Fruit fly (Drosophila melanogaster): ENCODE results near the gene Cbp80.
A peak's percentile ranks its signal among the peaks of the same experiment; 100 is the strongest.

Gene Cbp80

dm6 chrX:4616865-4617669, 32.7 kb upstream of the Cbp80 start, which contains the start of gene peb (continued):
- no peak for TF ChIP-seq sr (GFP tag; IDR thresholded peaks at IDR 0.05)
- no peak for TF ChIP-seq ash1 (GFP tag; optimal IDR thresholded peaks at IDR 0.05)
- peak; percentile 57 for TF ChIP-seq NK7.1 (GFP tag; optimal IDR thresholded peaks at IDR 0.05)
- peak; percentile 55; the same call in 2 of the 3 replicates for TF ChIP-seq ci (GFP tag; IDR thresholded peaks at IDR 0.05)
- TF ChIP-seq ewg (GFP tag; optimal IDR thresholded peaks at IDR 0.05) = no peak
- no peak for TF ChIP-seq CG17186 (GFP tag; optimal IDR thresholded peaks at IDR 0.05)
- TF ChIP-seq Ravus (GFP tag; IDR thresholded peaks at IDR 0.05) = no peak
- no peak for TF ChIP-seq CG14965 (GFP tag; optimal IDR thresholded peaks at IDR 0.05; ENCODE audit: borderline replicate concordance)
- TF ChIP-seq CG15011 (GFP tag; optimal IDR thresholded peaks at IDR 0.05) = no peak
- no peak for TF ChIP-seq ro (GFP tag; IDR thresholded peaks at IDR 0.05)
- peak; percentile 35 for TF ChIP-seq Kr (GFP tag; optimal IDR thresholded peaks at IDR 0.05)
- 0 out of 2 replicates have a peak, but pooled peaks have one; percentile 52 for TF ChIP-seq CG42726 (GFP tag; IDR thresholded peaks at IDR 0.05; ENCODE audit: partially characterized antibody)
- TF ChIP-seq CG17359 (tag; optimal IDR thresholded peaks at IDR 0.05) = no peak
- TF ChIP-seq nerfin-1 (tag; optimal IDR thresholded peaks at IDR 0.05) = peak; percentile 13
- TF ChIP-seq Vsx1 (GFP tag; optimal IDR thresholded peaks at IDR 0.05) = no peak
- TF ChIP-seq h (optimal IDR thresholded peaks at IDR 0.05) = no peak
- TF ChIP-seq CG1529 (GFP tag; optimal IDR thresholded peaks at IDR 0.05) = peak; percentile 23
- TF ChIP-seq Poxn (GFP tag; IDR thresholded peaks at IDR 0.05) = no peak
- no peak for TF ChIP-seq Fer1 (GFP tag; optimal IDR thresholded peaks at IDR 0.05)
- peak; percentile 75 for TF ChIP-seq lmd (GFP tag; IDR thresholded peaks at IDR 0.05)
- no peak for TF ChIP-seq CG6175 (GFP tag; IDR thresholded peaks at IDR 0.05)
- peak; percentile 34 to 56 for TF ChIP-seq dpn (GFP tag; optimal IDR thresholded peaks at IDR 0.05)
- peak; percentile 95 for TF ChIP-seq Nf-YB (GFP tag; optimal IDR thresholded peaks at IDR 0.05)
- TF ChIP-seq Gug (GFP tag; IDR thresholded peaks at IDR 0.05) = no peak
- TF ChIP-seq sug (tag; optimal IDR thresholded peaks at IDR 0.05) = no peak
- no peak for TF ChIP-seq ttk (GFP tag; IDR thresholded peaks at IDR 0.05)
- TF ChIP-seq fd3F (GFP tag; optimal IDR thresholded peaks at IDR 0.05) = no peak
- no peak for TF ChIP-seq fd64A (GFP tag; optimal IDR thresholded peaks at IDR 0.05)
- no peak for TF ChIP-seq amos (GFP tag; IDR thresholded peaks at IDR 0.05; ENCODE audit: partially characterized antibody)
- TF ChIP-seq Meics (GFP tag; optimal IDR thresholded peaks at IDR 0.05) = no peak
- TF ChIP-seq Trl (optimal IDR thresholded peaks at IDR 0.05) = peak; percentile 86 to 89
- peak; percentile 34 for TF ChIP-seq Trl (GFP tag; optimal IDR thresholded peaks at IDR 0.05)
- TF ChIP-seq CG11723 (GFP tag; optimal IDR thresholded peaks at IDR 0.05) = peak; percentile 11
- no peak for TF ChIP-seq Nf-YA (GFP tag; IDR thresholded peaks at IDR 0.05)
- TF ChIP-seq CG12236 (GFP tag; optimal IDR thresholded peaks at IDR 0.05) = peak; percentile 33
- TF ChIP-seq CG15514 (GFP tag; optimal IDR thresholded peaks at IDR 0.05) = no peak
- TF ChIP-seq CG7745 (tag; optimal IDR thresholded peaks at IDR 0.05) = no peak
- TF ChIP-seq sens-2 (GFP tag; IDR thresholded peaks at IDR 0.05) = no peak
- peak; percentile 44 for TF ChIP-seq CG8388 (GFP tag; optimal IDR thresholded peaks at IDR 0.05)
- no peak for TF ChIP-seq TFAM (GFP tag; optimal IDR thresholded peaks at IDR 0.05)
- TF ChIP-seq sisA (GFP tag; IDR thresholded peaks at IDR 0.05) = peak; percentile 52
- TF ChIP-seq CG14441 (GFP tag; IDR thresholded peaks at IDR 0.05) = no peak
- TF ChIP-seq lilli (GFP tag; optimal IDR thresholded peaks at IDR 0.05) = peak; percentile 3
- TF ChIP-seq CG2875 (GFP tag; optimal IDR thresholded peaks at IDR 0.05) = peak; percentile 17
- no peak for TF ChIP-seq dm (GFP tag; optimal IDR thresholded peaks at IDR 0.05)
- TF ChIP-seq CG32772 (GFP tag; IDR thresholded peaks at IDR 0.05) = no peak
- TF ChIP-seq Fer3 (tag; optimal IDR thresholded peaks at IDR 0.05) = no peak
